Worm (Caenorhabditis elegans) whole organism, mixed stage, embryonic: Measurements from ENCODE around the gene Y39E4B.11.

Experiments
- M03D4.4 ChIP-seq: sonication (generic microtip); optimal IDR thresholded peaks from 2 replicates; lab custom pipeline; 2017; ENCODE audit warnings: mild to moderate bottlenecking, missing genetic modification characterization, missing compliant biosample characterization
- bed-3 ChIP-seq: fragments of 200-800 bp; sonication (Bioruptor generic); optimal IDR thresholded peaks from 3 replicates; lab custom pipeline; 2018; ENCODE audit warnings: mild to moderate bottlenecking, missing genetic modification characterization, moderate library complexity, missing compliant biosample characterization
- ceh-39 ChIP-seq: fragments of 150-350 bp; optimal IDR thresholded peaks from 2 replicates; lab custom pipeline; 2014; ENCODE audit warnings: missing biosample characterization, missing genetic modification characterization
- ceh-43 ChIP-seq: fragments of 200-800 bp; sonication (Bioruptor generic); optimal IDR thresholded peaks from 2 replicates; lab custom pipeline; 2018; ENCODE audit warnings: mild to moderate bottlenecking, missing genetic modification characterization, moderate library complexity, missing compliant biosample characterization
- ceh-83 ChIP-seq: fragments of 200-800 bp; sonication (Bioruptor generic); optimal IDR thresholded peaks from 2 replicates; lab custom pipeline; 2018; ENCODE audit warnings: mild to moderate bottlenecking, missing genetic modification characterization, missing compliant biosample characterization
- ces-1 ChIP-seq: fragments of 150-350 bp; optimal IDR thresholded peaks from 2 replicates; lab custom pipeline; 2014; ENCODE audit warnings: missing biosample characterization, missing genetic modification reagents, missing genetic modification characterization
- cnd-1 ChIP-seq: fragments of 200-800 bp; sonication (Bioruptor generic); optimal IDR thresholded peaks from 2 replicates; lab custom pipeline; 2018; ENCODE audit warnings: mild to moderate bottlenecking, missing genetic modification characterization, missing compliant biosample characterization
- drap-1 ChIP-seq: fragments of 200-800 bp; sonication (Bioruptor generic); optimal IDR thresholded peaks from 3 replicates; lab custom pipeline; 2018; ENCODE audit warnings: mild to moderate bottlenecking, missing genetic modification characterization, missing compliant biosample characterization
- elt-1 ChIP-seq: sonication (generic microtip); optimal IDR thresholded peaks from 2 replicates; lab custom pipeline; 2017; ENCODE audit warnings: missing genetic modification characterization, mild to moderate bottlenecking, missing compliant biosample characterization, antibody characterized with exemption, moderate library complexity, borderline replicate concordance; ENCODE audit not compliant: insufficient read depth
- elt-3 ChIP-seq: fragments of 150-350 bp; optimal IDR thresholded peaks from 2 replicates; lab custom pipeline; 2014; ENCODE audit warnings: missing biosample characterization, missing genetic modification characterization
- flh-1 ChIP-seq: fragments of 200-800 bp; sonication (Bioruptor generic); optimal IDR thresholded peaks from 2 replicates; lab custom pipeline; 2018; ENCODE audit warnings: mild to moderate bottlenecking, missing genetic modification characterization, moderate library complexity, missing compliant biosample characterization
- ham-2 ChIP-seq: fragments of 200-800 bp; sonication (Bioruptor generic); optimal IDR thresholded peaks from 2 replicates; lab custom pipeline; 2018; ENCODE audit warnings: mild to moderate bottlenecking, missing genetic modification characterization, missing compliant biosample characterization
- hlh-1 ChIP-seq: fragments of 150-350 bp; optimal IDR thresholded peaks from 2 replicates; lab custom pipeline; 2014; ENCODE audit warnings: missing biosample characterization, missing genetic modification reagents, missing genetic modification characterization
- lin-13 ChIP-seq: fragments of 150-350 bp; optimal IDR thresholded peaks from 2 replicates; lab custom pipeline; 2014; ENCODE audit warnings: missing biosample characterization, missing genetic modification characterization
- lin-32 ChIP-seq: fragments of 200-800 bp; sonication (Bioruptor generic); optimal IDR thresholded peaks from 2 replicates; lab custom pipeline; 2018; ENCODE audit warnings: mild to moderate bottlenecking, missing genetic modification characterization, missing compliant biosample characterization
- lsy-2 ChIP-seq: fragments of 150-350 bp; optimal IDR thresholded peaks from 2 replicates; lab custom pipeline; 2014; ENCODE audit warnings: missing biosample characterization, missing genetic modification characterization
- mab-5 ChIP-seq: fragments of 150-350 bp; optimal IDR thresholded peaks from 2 replicates; lab custom pipeline; 2014; ENCODE audit warnings: missing biosample characterization, missing genetic modification characterization
- mep-1 ChIP-seq: fragments of 150-350 bp; optimal IDR thresholded peaks from 2 replicates; lab custom pipeline; 2017; ENCODE audit warnings: missing biosample characterization, missing genetic modification reagents, missing genetic modification characterization, inconsistent platforms
- mls-2 ChIP-seq: sonication (generic microtip); optimal IDR thresholded peaks from 2 replicates; lab custom pipeline; 2016; ENCODE audit warnings: mild to moderate bottlenecking, missing genetic modification characterization, moderate library complexity, missing compliant biosample characterization
- nhr-12 ChIP-seq: fragments of 150-350 bp; optimal IDR thresholded peaks from 2 replicates; lab custom pipeline; 2014; ENCODE audit warnings: missing biosample characterization, missing genetic modification characterization
- nhr-2 ChIP-seq: fragments of 150-350 bp; optimal IDR thresholded peaks from 2 replicates; lab custom pipeline; 2014; ENCODE audit warnings: missing biosample characterization, missing genetic modification characterization
- nhr-28 ChIP-seq: fragments of 150-350 bp; optimal IDR thresholded peaks from 2 replicates; lab custom pipeline; 2014; ENCODE audit warnings: missing biosample characterization, missing genetic modification characterization
- nhr-76 ChIP-seq: sonication (generic microtip); optimal IDR thresholded peaks from 2 replicates; lab custom pipeline; 2017; ENCODE audit warnings: missing biosample characterization, missing genetic modification characterization
- pha-4 ChIP-seq: fragments of 150-350 bp; optimal IDR thresholded peaks from 2 replicates; lab custom pipeline; 2018; ENCODE audit warnings: missing biosample characterization, missing genetic modification reagents, missing genetic modification characterization
- sem-2 ChIP-seq: fragments of 200-800 bp; sonication (Bioruptor generic); optimal IDR thresholded peaks from 2 replicates; lab custom pipeline; 2018; ENCODE audit warnings: mild to moderate bottlenecking, missing genetic modification characterization, missing compliant biosample characterization
- snpc-4 ChIP-seq: fragments of 150-350 bp; optimal IDR thresholded peaks from 2 replicates; lab custom pipeline; 2014; ENCODE audit warnings: missing biosample characterization, missing genetic modification characterization
- sptf-1 ChIP-seq: sonication (generic microtip); optimal IDR thresholded peaks from 2 replicates; lab custom pipeline; 2017; ENCODE audit warnings: mild to moderate bottlenecking, missing genetic modification characterization, moderate library complexity, missing compliant biosample characterization
- tbx-8 ChIP-seq: fragments of 200-800 bp; sonication (Bioruptor generic); optimal IDR thresholded peaks from 2 replicates; lab custom pipeline; 2018; ENCODE audit warnings: mild to moderate bottlenecking, missing genetic modification characterization, moderate library complexity, missing compliant biosample characterization
- unc-120 ChIP-seq: sonication (generic microtip); optimal IDR thresholded peaks from 2 replicates; lab custom pipeline; 2017; ENCODE audit warnings: missing genetic modification characterization, missing compliant biosample characterization; ENCODE audit not compliant: poor library complexity, severe bottlenecking
- unc-39 ChIP-seq: fragments of 150-350 bp; optimal IDR thresholded peaks from 2 replicates; lab custom pipeline; 2014; ENCODE audit warnings: missing biosample characterization, missing genetic modification characterization
- zip-8 ChIP-seq: fragments of 150-350 bp; optimal IDR thresholded peaks from 2 replicates; lab custom pipeline; 2014; ENCODE audit warnings: missing biosample characterization, missing genetic modification characterization
- ztf-11 ChIP-seq: fragments of 150-350 bp; optimal IDR thresholded peaks from 2 replicates; lab custom pipeline; 2014; ENCODE audit warnings: missing biosample characterization, missing genetic modification characterization

Y39E4B.11 gene

DNA sequence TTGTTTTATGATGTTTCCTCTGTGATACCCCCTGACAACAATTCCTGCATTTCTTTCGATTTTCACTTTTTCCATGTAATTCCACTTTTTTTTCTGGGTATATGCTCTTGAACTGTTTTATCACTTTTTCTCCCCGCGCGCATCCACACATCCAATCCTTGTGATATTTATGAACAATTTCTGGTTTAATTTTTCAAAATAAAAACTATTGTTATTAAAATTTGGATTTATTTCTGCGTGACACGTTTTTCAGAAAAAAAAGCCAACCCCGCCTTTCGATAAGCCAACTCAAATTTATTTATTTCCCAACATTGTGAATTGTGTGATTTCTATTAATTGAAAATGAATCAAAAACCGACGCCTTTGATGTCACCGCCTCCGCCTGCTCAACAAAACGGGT is at the start of gene Y39E4B.11:
Gene Y39E4B.11 (plus strand): TSS at position 301 of the 400 bp plus-strand sequence.
- TF ChIP-seq ztf-11 (tag; lab: Kevin White, UChicago): no peak
- no peak for TF ChIP-seq hlh-1 (tag; lab: Kevin White, UChicago)
- TF ChIP-seq mep-1: no peak
- TF ChIP-seq ces-1 (GFP tag; lab: Kevin White, UChicago): no peak
- no peak for TF ChIP-seq nhr-76 (tag; lab: Kevin White, UChicago)
- TF ChIP-seq M03D4.4 (tag; lab: Kevin White, UChicago): no peak
- TF ChIP-seq lin-32 (GFP tag; lab: Kevin White, UChicago): no peak
- TF ChIP-seq nhr-2 (tag; lab: Kevin White, UChicago): no peak
- TF ChIP-seq ceh-83 (GFP tag; lab: Kevin White, UChicago): no peak
- TF ChIP-seq mls-2 (tag; lab: Kevin White, UChicago): no peak
- TF ChIP-seq ceh-39 (tag; lab: Kevin White, UChicago): no peak
- no peak for TF ChIP-seq bed-3 (GFP tag; lab: Kevin White, UChicago)
- TF ChIP-seq lsy-2: no peak

DNA sequence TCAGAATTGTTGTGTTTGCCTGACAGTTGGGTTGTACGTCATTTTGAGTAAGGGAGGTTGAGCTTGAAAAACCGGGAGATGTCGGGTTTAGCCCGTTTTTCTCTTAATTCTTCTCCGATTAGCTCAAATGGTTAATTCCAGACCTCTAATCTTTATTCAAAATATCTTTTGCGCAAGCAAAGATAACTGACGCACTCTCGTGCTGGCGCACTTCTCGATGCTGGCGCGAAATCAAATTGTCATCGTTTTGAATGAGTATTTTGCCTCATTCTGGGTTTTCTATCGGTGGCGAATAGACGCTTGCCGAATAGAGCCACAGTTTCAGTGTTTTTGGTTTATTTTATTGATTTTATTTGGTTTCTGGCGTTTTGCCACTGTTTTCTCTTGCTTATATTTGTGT is 44.1 kb upstream of the Y39E4B.11 start:
- TF ChIP-seq ceh-43 (no peak), elt-3 (tag; lab: Kevin White, UChicago) (no peak), mep-1 (no peak), lsy-2 (no peak), ceh-39 (tag; lab: Kevin White, UChicago) (no peak), sptf-1 (tag; lab: Kevin White, UChicago) (peak; percentile 14), snpc-4 (tag; lab: Kevin White, UChicago) (no peak), drap-1 (peak; percentile 17), M03D4.4 (tag; lab: Kevin White, UChicago) (peak; percentile 4), nhr-28 (no peak), flh-1 (GFP tag; lab: Kevin White, UChicago) (no peak), ham-2 (GFP tag; lab: Kevin White, UChicago) (no peak), elt-1 (tag; lab: Kevin White, UChicago) (no peak), hlh-1 (tag; lab: Kevin White, UChicago) (no peak), bed-3 (GFP tag; lab: Kevin White, UChicago) (no peak), unc-39 (tag; lab: Kevin White, UChicago) (no peak), zip-8 (tag; lab: Kevin White, UChicago) (no peak), ztf-11 (tag; lab: Kevin White, UChicago) (no peak), ceh-83 (GFP tag; lab: Kevin White, UChicago) (no peak), lin-32 (GFP tag; lab: Kevin White, UChicago) (no peak), cnd-1 (peak; percentile 15), mab-5 (tag; lab: Kevin White, UChicago) (no peak), unc-120 (tag; lab: Kevin White, UChicago) (no peak), lin-13 (tag; lab: Kevin White, UChicago) (no peak), nhr-2 (tag; lab: Kevin White, UChicago) (no peak), tbx-8 (GFP tag; lab: Kevin White, UChicago) (no peak)

DNA sequence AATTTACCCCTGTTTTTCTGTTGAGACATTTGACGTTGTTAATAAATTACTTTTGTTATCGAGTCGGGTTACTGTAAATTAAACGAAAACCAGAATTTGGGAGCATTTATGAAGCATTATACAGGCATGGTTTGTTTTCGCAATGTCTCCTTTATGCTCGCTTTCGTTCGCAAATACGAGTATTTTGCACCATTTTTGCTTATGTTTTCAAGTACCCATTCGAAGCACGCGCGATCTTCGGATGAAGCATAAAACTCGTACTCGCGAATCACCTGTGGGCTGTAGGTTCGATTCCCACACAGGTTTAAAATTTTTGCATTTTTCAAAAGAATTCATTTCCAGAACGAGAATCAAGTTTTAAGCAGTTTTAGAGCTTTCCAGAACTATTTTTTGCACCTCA is 39.9 kb upstream of the Y39E4B.11 start:
- TF ChIP-seq lsy-2 (no peak), elt-1 (tag; lab: Kevin White, UChicago) (no peak), ceh-83 (GFP tag; lab: Kevin White, UChicago) (no peak), lin-13 (tag; lab: Kevin White, UChicago) (no peak), unc-39 (tag; lab: Kevin White, UChicago) (no peak), lin-32 (GFP tag; lab: Kevin White, UChicago) (no peak), unc-120 (tag; lab: Kevin White, UChicago) (no peak), mab-5 (tag; lab: Kevin White, UChicago) (no peak), pha-4 (tag; lab: Kevin White, UChicago) (no peak), sem-2 (GFP tag; lab: Kevin White, UChicago) (no peak), ces-1 (GFP tag; lab: Kevin White, UChicago) (no peak), drap-1 (no peak), bed-3 (GFP tag; lab: Kevin White, UChicago) (no peak), nhr-12 (tag; lab: Kevin White, UChicago) (no peak), zip-8 (tag; lab: Kevin White, UChicago) (no peak)

DNA sequence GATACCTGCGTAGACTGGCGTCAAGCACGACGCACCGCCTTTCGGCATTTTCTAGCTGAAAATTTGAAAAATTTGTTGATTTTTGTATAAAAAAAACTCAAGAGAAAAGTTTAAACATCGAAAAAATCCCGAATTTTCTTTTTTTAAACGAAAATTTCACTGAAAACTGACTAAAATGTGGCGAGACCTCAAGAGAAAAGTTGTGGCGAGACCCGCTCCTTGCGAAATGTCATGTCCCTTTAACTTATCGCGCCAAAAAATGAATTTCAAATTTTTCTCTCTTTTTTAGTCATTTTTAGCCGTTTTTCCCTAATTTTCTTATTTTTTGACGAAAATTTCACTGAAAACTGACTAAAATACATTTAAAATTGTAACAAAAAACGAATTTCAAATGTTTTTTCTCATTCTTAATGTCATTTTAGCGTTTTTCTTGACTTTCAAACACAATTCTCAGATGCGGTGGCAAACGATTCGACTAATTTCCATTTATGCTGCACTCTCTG is 35.3 kb upstream of the Y39E4B.11 start, which contains the start of the genes snpc-1.2 and Y39E4B.5:
Gene snpc-1.2 (minus strand): TSS at position 78 of the 503 bp plus-strand sequence.
Gene Y39E4B.5 (plus strand): TSS at position 453 of the 503 bp plus-strand sequence.
- TF ChIP-seq mls-2 (tag; lab: Kevin White, UChicago): no peak
- TF ChIP-seq mep-1: peak; percentile 55
- TF ChIP-seq unc-120 (tag; lab: Kevin White, UChicago): no peak
- no peak for TF ChIP-seq cnd-1
- TF ChIP-seq elt-1 (tag; lab: Kevin White, UChicago): no peak
